Worm (Caenorhabditis elegans) whole organism, young adult: ENCODE data around the gene ssp-33.

Experiments
- Y95B8A.8 ChIP-seq: fragments of 200-800 bp; sonication (Bioruptor generic); IDR thresholded peaks from 2 replicates; pipeline ENCODE4 v1.3.6; 2022; ENCODE audit warnings: missing genetic modification reagents, missing genetic modification characterization, missing compliant biosample characterization
- ama-1 ChIP-seq, 3 experiments: fragments of 150-350 bp in 1 of 3; sonication (generic microtip) in 2 of 3; optimal IDR thresholded peaks; 2 replicates each; lab custom pipeline; 2014 to 2018; ENCODE audit warnings: missing biosample characterization in 2 of 3, missing genetic modification characterization in 2 of 3, missing genetic modification reagents in 2 of 3
- atf-7 ChIP-seq: sonication (generic microtip); optimal IDR thresholded peaks from 2 replicates; lab custom pipeline; 2017; ENCODE audit warnings: mild to moderate bottlenecking, missing genetic modification characterization, missing compliant biosample characterization
- attf-6 ChIP-seq: fragments of 200-800 bp; sonication (Bioruptor generic); IDR thresholded peaks from 2 replicates; pipeline ENCODE4 v1.3.6; 2022; ENCODE audit warnings: missing genetic modification reagents, missing genetic modification characterization, missing compliant biosample characterization
- egrh-3 ChIP-seq: fragments of 200-800 bp; sonication (Bioruptor generic); IDR thresholded peaks from 2 replicates; pipeline ENCODE4 v1.3.6; 2022; ENCODE audit warnings: missing genetic modification reagents, missing genetic modification characterization, missing compliant biosample characterization
- nfya-1 ChIP-seq: sonication (generic microtip); optimal IDR thresholded peaks from 2 replicates; lab custom pipeline; 2017; ENCODE audit warnings: antibody characterized with exemption, missing compliant biosample characterization, missing genetic modification characterization, borderline replicate concordance; ENCODE audit not compliant: insufficient read depth
- pha-4 ChIP-seq: fragments of 150-350 bp; sonication (generic microtip); optimal IDR thresholded peaks from 2 replicates; lab custom pipeline; 2014; ENCODE audit warnings: missing biosample characterization, missing genetic modification reagents, missing genetic modification characterization
- repo-1 ChIP-seq: sonication (generic microtip); optimal IDR thresholded peaks from 2 replicates; lab custom pipeline; 2017; ENCODE audit warnings: mild to moderate bottlenecking, missing genetic modification characterization, missing compliant biosample characterization
- snpc-1.1 ChIP-seq: sonication (generic microtip); optimal IDR thresholded peaks from 2 replicates; lab custom pipeline; 2017; ENCODE audit warnings: missing genetic modification characterization, mild to moderate bottlenecking, missing compliant biosample characterization, antibody characterized with exemption, moderate library complexity, missing genotype, missing genetic modification reagents; ENCODE audit not compliant: insufficient read depth
- zfh-2 ChIP-seq: fragments of 200-800 bp; sonication (Bioruptor generic); conservative IDR thresholded peaks from 2 replicates; pipeline ENCODE4 v1.3.6; 2022; ENCODE audit warnings: missing genetic modification reagents, missing genetic modification characterization, missing compliant biosample characterization
- ztf-28 ChIP-seq: fragments of 200-800 bp; sonication (Bioruptor generic); IDR thresholded peaks from 2 replicates; pipeline ENCODE4 v1.3.6; 2022; ENCODE audit warnings: missing genetic modification reagents, missing genetic modification characterization, missing compliant biosample characterization

- TF ChIP-seq zfh-2 (GFP tag; lab: Robert Waterston, UW), result no peak
- no peak for TF ChIP-seq repo-1 (tag; lab: Kevin White, UChicago)
- no peak for TF ChIP-seq pha-4 (tag; lab: Kevin White, UChicago)
- no peak for TF ChIP-seq ztf-28
- TF ChIP-seq ama-1 (optimal IDR thresholded peaks at IDR 0.05; lab: Kevin White, UChicago), result no peak
- no peak for TF ChIP-seq ama-1 (GFP tag; optimal IDR thresholded peaks at IDR 0.05; lab: Kevin White, UChicago)
- TF ChIP-seq snpc-1.1 (tag; lab: Kevin White, UChicago), result no peak
- TF ChIP-seq Y95B8A.8, result no peak
- TF ChIP-seq attf-6 (GFP tag; lab: Robert Waterston, UW), result no peak
- no peak for TF ChIP-seq atf-7 (tag; lab: Kevin White, UChicago)
- TF ChIP-seq egrh-3 (GFP tag; lab: Robert Waterston, UW), result no peak
- TF ChIP-seq nfya-1, result no peak
These were observed 15.4 kb downstream of the ssp-33 start, which contains the start of gene Y50E8A.1 for ce11 chrV:14726596-14726995.
